Worm (Caenorhabditis elegans): ENCODE results near the gene srxa-19.

DNA sequence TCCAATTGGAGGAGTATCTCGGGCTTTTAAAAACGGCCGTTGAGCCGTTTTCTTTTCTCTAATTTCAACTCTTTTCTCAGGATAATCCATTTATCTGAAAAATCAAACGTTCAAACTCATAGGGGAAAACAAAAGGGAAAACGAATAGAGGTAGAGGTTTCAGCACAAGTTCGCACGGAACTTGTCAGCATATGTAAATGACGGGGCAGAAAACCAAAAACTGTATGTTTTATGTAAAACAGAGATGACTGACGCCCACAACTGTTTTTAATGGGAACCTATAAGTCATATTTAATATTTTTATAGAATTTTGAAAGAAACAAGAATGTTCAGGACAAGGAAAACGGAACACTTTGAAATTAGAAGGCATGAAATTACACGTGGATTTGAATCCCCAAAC lies 43.8 kb upstream of the srxa-19 start, which contains the start of gene C51E3.6:
- TF ChIP-seq pqm-1 (tag; optimal IDR thresholded peaks at IDR 0.05) (no peak), dpl-1 (GFP tag; optimal IDR thresholded peaks at IDR 0.05) (no peak), ceh-82 (tag; optimal IDR thresholded peaks at IDR 0.05) (no peak), egl-43 (GFP tag; IDR thresholded peaks at IDR 0.05) (no peak), jun-1 (tag; optimal IDR thresholded peaks at IDR 0.05) (no peak), lin-29 (GFP tag; IDR thresholded peaks at IDR 0.05) (no peak), fkh-10 (GFP tag; optimal IDR thresholded peaks at IDR 0.05) (no peak), dve-1 (tag; optimal IDR thresholded peaks at IDR 0.05; ENCODE audit: insufficient read depth) (no peak), nhr-77 (tag; optimal IDR thresholded peaks at IDR 0.05) (no peak), gei-8 (GFP tag; optimal IDR thresholded peaks at IDR 0.05) (no peak), daf-12 (tag; optimal IDR thresholded peaks at IDR 0.05) (no peak), mdt-29 (GFP tag; IDR thresholded peaks at IDR 0.05) (no peak), set-16 (GFP tag; IDR thresholded peaks at IDR 0.05) (no peak), hlh-30 (tag; optimal IDR thresholded peaks at IDR 0.05; ENCODE audit: insufficient read depth) (no peak)
